Fruit fly (Drosophila melanogaster) whole organism, embryonic: Measurements from ENCODE around the gene CG42824.

Experiments
- ATbp ChIP-seq: fragments of 200-800 bp; sonication (Bioruptor generic); optimal IDR thresholded peaks from 2 replicates; lab custom pipeline; 2017; ENCODE audit warnings: missing biosample characterization, mild to moderate bottlenecking, missing genetic modification characterization, missing genetic modification reagents
- Asciz ChIP-seq: fragments of 200-800 bp; sonication (Bioruptor generic); optimal IDR thresholded peaks from 2 replicates; lab custom pipeline; 2017; ENCODE audit warnings: missing biosample characterization, mild to moderate bottlenecking, missing genetic modification characterization, missing genetic modification reagents
- CG10274 ChIP-seq: fragments of 200-800 bp; sonication (Bioruptor generic); optimal IDR thresholded peaks from 3 replicates; lab custom pipeline; 2017; ENCODE audit warnings: missing biosample characterization, mild to moderate bottlenecking, missing genetic modification characterization
- CG10543 ChIP-seq: fragments of 200-800 bp; sonication (Bioruptor generic); optimal IDR thresholded peaks from 3 replicates; lab custom pipeline; 2017; ENCODE audit warnings: missing biosample characterization, mild to moderate bottlenecking, missing genetic modification characterization, moderate library complexity
- CG10654 ChIP-seq: fragments of 200-800 bp; sonication (Bioruptor generic); optimal IDR thresholded peaks from 2 replicates; lab custom pipeline; 2016; ENCODE audit warnings: missing biosample characterization, missing genetic modification characterization
- CG12071 ChIP-seq: fragments of 200-800 bp; sonication (Bioruptor generic); optimal IDR thresholded peaks from 3 replicates; lab custom pipeline; 2018; ENCODE audit warnings: missing biosample characterization, mild to moderate bottlenecking, missing genetic modification characterization
- CG12659 ChIP-seq: fragments of 200-800 bp; sonication (Bioruptor generic); optimal IDR thresholded peaks from 3 replicates; lab custom pipeline; 2017; ENCODE audit warnings: mild to moderate bottlenecking, missing biosample characterization, missing genetic modification reagents, missing genetic modification characterization
- CG1603 ChIP-seq: fragments of 200-800 bp; sonication (Bioruptor generic); optimal IDR thresholded peaks from 2 replicates; lab custom pipeline; 2019; ENCODE audit warnings: missing biosample characterization, mild to moderate bottlenecking, missing genetic modification characterization, moderate library complexity
- CG16779 ChIP-seq: fragments of 200-800 bp; sonication (Bioruptor generic); IDR thresholded peaks from 2 replicates; pipeline ENCODE4 v1.3.6; 2022; ENCODE audit warnings: missing biosample characterization, missing genetic modification characterization
- CG17359 ChIP-seq: fragments of 200-800 bp; sonication (Bioruptor generic); optimal IDR thresholded peaks from 3 replicates; lab custom pipeline; 2018; ENCODE audit warnings: missing biosample characterization, mild to moderate bottlenecking, missing genetic modification characterization, moderate library complexity
- CG30431 ChIP-seq: fragments of 200-800 bp; sonication (Bioruptor generic); optimal IDR thresholded peaks from 2 replicates; lab custom pipeline; 2017; ENCODE audit warnings: missing biosample characterization, missing genetic modification characterization
- CG4282 ChIP-seq: fragments of 200-800 bp; sonication (Bioruptor generic); optimal IDR thresholded peaks from 2 replicates; lab custom pipeline; 2016; ENCODE audit warnings: missing biosample characterization, missing genetic modification characterization
- CG43689 ChIP-seq: fragments of 200-800 bp; sonication (Bioruptor generic); IDR thresholded peaks from 2 replicates; pipeline ENCODE4 v1.3.6; 2022; ENCODE audit warnings: missing biosample characterization, missing genetic modification characterization
- CG4730 ChIP-seq: fragments of 200-800 bp; sonication (Bioruptor generic); IDR thresholded peaks from 2 replicates; pipeline ENCODE4 v1.3.6; 2022; ENCODE audit warnings: missing biosample characterization, missing genetic modification characterization
- CG5180 ChIP-seq: fragments of 200-800 bp; sonication (Bioruptor generic); optimal IDR thresholded peaks from 3 replicates; lab custom pipeline; 2017; ENCODE audit warnings: missing biosample characterization, missing genetic modification characterization, mild to moderate bottlenecking, moderate library complexity, missing genetic modification reagents
- CG6254 ChIP-seq: fragments of 200-800 bp; sonication (Bioruptor generic); optimal IDR thresholded peaks from 3 replicates; lab custom pipeline; 2017; ENCODE audit warnings: mild to moderate bottlenecking, missing biosample characterization, missing genetic modification reagents, missing genetic modification characterization
- CG7745 ChIP-seq: fragments of 200-800 bp; sonication (Bioruptor generic); optimal IDR thresholded peaks from 2 replicates; lab custom pipeline; 2018; ENCODE audit warnings: missing biosample characterization, mild to moderate bottlenecking, missing genetic modification characterization, moderate library complexity
- CG7839 ChIP-seq: fragments of 200-800 bp; sonication (Bioruptor generic); optimal IDR thresholded peaks from 3 replicates; lab custom pipeline; 2018; ENCODE audit warnings: missing biosample characterization, mild to moderate bottlenecking, missing genetic modification characterization, moderate library complexity
- CG8944 ChIP-seq: fragments of 200-800 bp; sonication (Bioruptor generic); optimal IDR thresholded peaks from 3 replicates; lab custom pipeline; 2016; ENCODE audit warnings: missing biosample characterization, missing genetic modification characterization
- CG9437 ChIP-seq: fragments of 200-800 bp; sonication (Bioruptor generic); optimal IDR thresholded peaks from 2 replicates; lab custom pipeline; 2018; ENCODE audit warnings: missing biosample characterization, mild to moderate bottlenecking, missing genetic modification characterization
- CG9876 ChIP-seq: fragments of 200-800 bp; sonication (Bioruptor generic); optimal IDR thresholded peaks from 2 replicates; lab custom pipeline; 2016; ENCODE audit warnings: missing biosample characterization, missing genetic modification characterization
- Chrac-16 ChIP-seq: fragments of 200-800 bp; sonication (Bioruptor generic); optimal IDR thresholded peaks from 3 replicates; lab custom pipeline; 2016; ENCODE audit warnings: missing biosample characterization, missing genetic modification characterization
- Elba2 ChIP-seq: fragments of 200-800 bp; sonication (Bioruptor generic); optimal IDR thresholded peaks from 3 replicates; lab custom pipeline; 2016; ENCODE audit warnings: missing biosample characterization, missing genetic modification characterization
- Hey ChIP-seq: fragments of 200-800 bp; sonication (Bioruptor generic); optimal IDR thresholded peaks from 3 replicates; lab custom pipeline; 2018; ENCODE audit warnings: missing biosample characterization, mild to moderate bottlenecking, missing genetic modification characterization
- Hr3 ChIP-seq: fragments of 200-800 bp; sonication (Bioruptor generic); optimal IDR thresholded peaks from 3 replicates; lab custom pipeline; 2016; ENCODE audit warnings: missing biosample characterization, missing genetic modification characterization
- Hr39 ChIP-seq: fragments of >200 bp; optimal IDR thresholded peaks from 2 replicates; lab custom pipeline; 2017
- Hr51 ChIP-seq, 2 experiments: fragments of 200-800 bp; sonication (Bioruptor generic); optimal IDR thresholded peaks; 2 replicates in 1 of 2; 3 replicates in 1 of 2; lab custom pipeline; 2016 to 2018; ENCODE audit warnings: missing biosample characterization in 2 of 2, missing genetic modification characterization in 2 of 2, mild to moderate bottlenecking in 1 of 2, moderate library complexity in 1 of 2
- Mes4 ChIP-seq: fragments of 200-800 bp; sonication (Bioruptor generic); optimal IDR thresholded peaks from 2 replicates; lab custom pipeline; 2016; ENCODE audit warnings: missing biosample characterization, missing genetic modification characterization
- NC2β ChIP-seq: fragments of 200-800 bp; sonication (Bioruptor generic); optimal IDR thresholded peaks from 2 replicates; lab custom pipeline; 2016; ENCODE audit warnings: missing biosample characterization, missing genetic modification characterization
- Six4 ChIP-seq: fragments of 200-800 bp; sonication (Bioruptor generic); optimal IDR thresholded peaks from 2 replicates; lab custom pipeline; 2016; ENCODE audit warnings: missing biosample characterization, missing genetic modification characterization
- Trl ChIP-seq, 3 experiments: fragments of >200 bp in 2 of 3; fragments of 200-800 bp in 1 of 3; sonication (Bioruptor generic) in 1 of 3; optimal IDR thresholded peaks; 2 replicates in 1 of 3; 3 replicates in 2 of 3; lab custom pipeline; 2016 to 2017; ENCODE audit warnings: missing biosample characterization in 1 of 3, missing genetic modification characterization in 1 of 3
- YL-1 ChIP-seq: fragments of 200-800 bp; sonication (Bioruptor generic); optimal IDR thresholded peaks from 3 replicates; lab custom pipeline; 2017; ENCODE audit warnings: missing biosample characterization, mild to moderate bottlenecking, missing genetic modification characterization
- bigmax ChIP-seq: fragments of 200-800 bp; sonication (Bioruptor generic); optimal IDR thresholded peaks from 2 replicates; lab custom pipeline; 2018; ENCODE audit warnings: missing biosample characterization, mild to moderate bottlenecking, missing genetic modification characterization
- ci ChIP-seq: fragments of 200-800 bp; sonication (Bioruptor generic); IDR thresholded peaks from 3 replicates; pipeline ENCODE4 v1.3.6; 2022; ENCODE audit warnings: missing biosample characterization, missing genetic modification characterization
- dmrt11E ChIP-seq: fragments of 200-800 bp; sonication (Bioruptor generic); optimal IDR thresholded peaks from 3 replicates; lab custom pipeline; 2018; ENCODE audit warnings: missing biosample characterization, mild to moderate bottlenecking, missing genetic modification characterization, moderate library complexity
- eve ChIP-seq, 2 experiments: fragments of >200 bp; optimal IDR thresholded peaks; 2 replicates each; lab custom pipeline; 2017; ENCODE audit warnings: missing biosample characterization in 2 of 2, missing genetic modification characterization in 2 of 2
- exex ChIP-seq: fragments of 200-800 bp; sonication (Bioruptor generic); optimal IDR thresholded peaks from 4 replicates; lab custom pipeline; 2018; ENCODE audit warnings: missing biosample characterization, mild to moderate bottlenecking, missing genetic modification characterization, moderate library complexity
- fd64A ChIP-seq: fragments of 200-800 bp; sonication (Bioruptor generic); optimal IDR thresholded peaks from 3 replicates; lab custom pipeline; 2018; ENCODE audit warnings: missing biosample characterization, mild to moderate bottlenecking, missing genetic modification characterization
- ftz-f1 ChIP-seq: fragments of 200-800 bp; sonication (Bioruptor generic); optimal IDR thresholded peaks from 2 replicates; lab custom pipeline; 2016; ENCODE audit warnings: missing biosample characterization, missing genetic modification characterization
- fu2 ChIP-seq: fragments of 200-800 bp; sonication (Bioruptor generic); optimal IDR thresholded peaks from 2 replicates; lab custom pipeline; 2016; ENCODE audit warnings: missing biosample characterization, missing genetic modification characterization
- maf-S ChIP-seq: fragments of 200-800 bp; sonication (Bioruptor generic); optimal IDR thresholded peaks from 2 replicates; lab custom pipeline; 2016; ENCODE audit warnings: missing biosample characterization, missing genetic modification characterization
- pfk ChIP-seq: fragments of 200-800 bp; sonication (Bioruptor generic); optimal IDR thresholded peaks from 2 replicates; lab custom pipeline; 2018; ENCODE audit warnings: missing biosample characterization, mild to moderate bottlenecking, missing genetic modification characterization, moderate library complexity
- pho ChIP-seq: fragments of 200-800 bp; sonication (Bioruptor generic); optimal IDR thresholded peaks from 2 replicates; lab custom pipeline; 2016; ENCODE audit warnings: missing biosample characterization, missing genetic modification characterization
- ssp ChIP-seq: fragments of 200-800 bp; sonication (Bioruptor generic); IDR thresholded peaks from 2 replicates; pipeline ENCODE4 v1.3.6; 2022; ENCODE audit warnings: missing biosample characterization, missing genetic modification characterization
- vfl ChIP-seq: fragments of 200-800 bp; sonication (Bioruptor generic); optimal IDR thresholded peaks from 2 replicates; lab custom pipeline; 2016; ENCODE audit warnings: missing biosample characterization, missing genetic modification characterization
- yki ChIP-seq: fragments of >200 bp; optimal IDR thresholded peaks from 3 replicates; lab custom pipeline; 2018
- zfh1 ChIP-seq: fragments of 200-800 bp; sonication (Bioruptor generic); IDR thresholded peaks from 3 replicates; pipeline ENCODE4 v1.3.6; 2022; ENCODE audit warnings: missing biosample characterization, missing genetic modification characterization
- zfh2 ChIP-seq: fragments of 200-800 bp; sonication (Bioruptor generic); optimal IDR thresholded peaks from 2 replicates; lab custom pipeline; 2016; ENCODE audit warnings: missing biosample characterization, missing genetic modification characterization

The CG42824 gene

dm6 chr3R:17400675-17401118, 5.6 kb downstream of the CG42824 start (continued):
- TF ChIP-seq Chrac-16 (no peak), ssp (GFP tag; lab: Robert Waterston, UW) (no peak), CG8944 (GFP tag; lab: Kevin White, UChicago) (peak; percentile 30)

- TF ChIP-seq CG10654 (GFP tag; lab: Kevin White, UChicago) (no peak), yki (no peak), Asciz (peak; percentile 30), CG12659 (GFP tag; lab: Kevin White, UChicago) (no peak), CG6254 (GFP tag; lab: Kevin White, UChicago) (no peak), CG30431 (GFP tag; lab: Kevin White, UChicago) (no peak), CG9876 (GFP tag; lab: Kevin White, UChicago) (no peak), fu2 (GFP tag; lab: Kevin White, UChicago) (no peak), CG10543 (GFP tag; lab: Kevin White, UChicago) (no peak), fd64A (GFP tag; lab: Kevin White, UChicago) (peak; percentile 9), CG16779 (no peak), zfh1 (no peak), Hey (tag; lab: Kevin White, UChicago) (peak; percentile 17), Hr51 (GFP tag; optimal IDR thresholded peaks at IDR 0.05; lab: Kevin White, UChicago) (no peak), ftz-f1 (GFP tag; lab: Kevin White, UChicago) (peak; percentile 5), CG43689 (GFP tag; lab: Robert Waterston, UW) (no peak), Six4 (GFP tag; lab: Kevin White, UChicago) (no peak), CG7745 (tag; lab: Kevin White, UChicago) (peak; percentile 65), vfl (GFP tag; lab: Kevin White, UChicago) (no peak), pfk (no peak), exex (tag; lab: Kevin White, UChicago) (peak; percentile 60), pho (no peak), CG12071 (GFP tag; lab: Kevin White, UChicago) (no peak), CG7839 (tag; lab: Kevin White, UChicago) (no peak), CG1603 (tag; lab: Kevin White, UChicago) (no peak), bigmax (GFP tag; lab: Kevin White, UChicago) (no peak), Trl (optimal IDR thresholded peaks at IDR 0.05; lab: Kevin White, UChicago) (no peak), Trl (GFP tag; optimal IDR thresholded peaks at IDR 0.05; lab: Kevin White, UChicago) (no peak), CG9437 (GFP tag; lab: Kevin White, UChicago) (no peak), CG5180 (no peak), Mes4 (GFP tag; lab: Kevin White, UChicago) (no peak), Hr3 (GFP tag; lab: Kevin White, UChicago) (no peak), ATbp (GFP tag; lab: Kevin White, UChicago) (peak; percentile 11), dmrt11E (tag; lab: Kevin White, UChicago) (no peak)
These were observed 6.2 kb downstream of the CG42824 start for dm6 chr3R:17400102-17400501.

- TF ChIP-seq zfh2 = no peak
- no peak for TF ChIP-seq Hr39 (lab: Kevin White, UChicago)
- TF ChIP-seq YL-1 (GFP tag; lab: Kevin White, UChicago) = peak; percentile 32
- TF ChIP-seq maf-S = no peak
- TF ChIP-seq CG10274 (GFP tag; lab: Kevin White, UChicago) = peak; percentile 1
- no peak for TF ChIP-seq ci (GFP tag; lab: Robert Waterston, UW)
- TF ChIP-seq CG12659 (GFP tag; lab: Kevin White, UChicago) = peak; percentile 20
- TF ChIP-seq CG4282 = no peak
- peak; percentile 58 for TF ChIP-seq Elba2 (GFP tag; lab: Kevin White, UChicago)
- no peak for TF ChIP-seq CG17359 (tag; lab: Kevin White, UChicago)
- TF ChIP-seq eve (GFP tag; optimal IDR thresholded peaks at IDR 0.05; lab: Kevin White, UChicago) = peak in 1 of 2 experiments; percentile 13
- peak; percentile 3 for TF ChIP-seq Chrac-16
- TF ChIP-seq NC2β (GFP tag; lab: Kevin White, UChicago) = peak; percentile 15
- TF ChIP-seq CG4730 (GFP tag; lab: Robert Waterston, UW) = no peak
These were observed 11.8 kb downstream of the CG42824 start, which contains the start of gene CREG for dm6 chr3R:17394318-17395188. TSS of gene CREG (minus strand) at chr3R:17394640.
